Fruit fly (Drosophila melanogaster): Measurements from ENCODE around the gene SmydA-3.

DNA sequence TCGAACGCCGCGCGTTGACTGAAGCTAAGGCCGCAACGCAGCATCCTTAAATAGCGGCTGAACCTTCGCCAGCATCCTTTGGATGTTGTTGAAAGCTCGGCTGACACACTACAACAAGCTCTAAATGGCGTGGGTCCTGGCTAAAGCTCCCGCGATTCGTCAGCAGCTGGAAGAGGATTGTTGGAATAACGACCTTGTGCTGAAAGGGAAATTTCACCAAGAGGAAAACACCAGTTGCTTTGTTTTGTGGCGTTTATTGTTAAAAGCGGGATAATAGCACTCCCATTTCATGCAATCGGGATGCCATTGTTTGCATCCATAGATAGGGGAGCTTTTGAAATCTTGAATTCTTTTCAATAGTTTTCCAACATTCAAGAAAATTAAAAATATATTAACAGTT, 12.4 kb upstream of the SmydA-3 start, which contains the start of gene Nos:
- TF ChIP-seq CG17806 (tag; optimal IDR thresholded peaks at IDR 0.05) (no peak), Snoo (tag; optimal IDR thresholded peaks at IDR 0.05) (no peak), CG10348 (GFP tag; IDR thresholded peaks at IDR 0.05) (no peak), Pif1B (GFP tag; optimal IDR thresholded peaks at IDR 0.05) (no peak), fd96Ca (GFP tag; IDR thresholded peaks at IDR 0.05) (no peak), D1 (tag; optimal IDR thresholded peaks at IDR 0.05) (no peak), CG15710 (tag; optimal IDR thresholded peaks at IDR 0.05) (no peak), CG4496 (GFP tag; IDR thresholded peaks at IDR 0.05) (no peak), EcR (GFP tag; optimal IDR thresholded peaks at IDR 0.05) (no peak), CG34367 (tag; optimal IDR thresholded peaks at IDR 0.05) (no peak)

Measured in whole organism, pupa.